Worm (Caenorhabditis elegans) whole organism, L4/young adult: Measurements from ENCODE around the gene sec-61.A.

Experiments
- dao-5 ChIP-seq: sonication (generic microtip); optimal IDR thresholded peaks from 2 replicates; lab custom pipeline; 2016; ENCODE audit warnings: missing genotype, missing genetic modification characterization, moderate library complexity, missing compliant biosample characterization
- him-1 ChIP-seq: sonication (generic microtip); optimal IDR thresholded peaks from 2 replicates; lab custom pipeline; 2016; ENCODE audit warnings: missing genotype, missing genetic modification reagents, missing genetic modification characterization, missing compliant biosample characterization

- TF ChIP-seq him-1 (peak; percentile 26), dao-5 (tag; lab: Kevin White, UChicago) (no peak)
Measured at ce11 chrIV:14793900-14794624, 31.0 kb downstream of the sec-61.A start.
